Fruit fly (Drosophila melanogaster): ENCODE data around the gene CG12375.

The CG12375 gene

DNA sequence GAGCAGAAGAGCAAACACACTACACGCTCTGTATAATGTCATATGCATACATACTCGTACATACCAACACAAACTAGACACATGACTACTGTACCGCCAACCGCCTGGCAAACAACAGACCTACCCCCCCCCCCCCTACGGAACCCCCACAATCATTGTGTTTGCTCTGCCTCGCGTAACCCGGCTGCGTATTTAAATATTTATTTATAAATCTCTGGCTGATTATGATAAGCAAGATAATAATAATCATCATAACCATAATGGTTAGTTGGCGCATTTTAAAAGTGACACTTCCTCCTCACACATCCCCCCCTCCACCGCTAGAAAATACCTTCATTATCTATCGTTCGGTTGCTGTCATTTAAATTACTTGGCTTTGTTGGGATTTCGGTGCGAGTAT, 29.2 kb downstream of the CG12375 start (continued):
- no peak for TF ChIP-seq CG9437 (GFP tag; optimal IDR thresholded peaks at IDR 0.05)
- no peak for TF ChIP-seq fru (optimal IDR thresholded peaks at IDR 0.05)
- TF ChIP-seq HLH4C (GFP tag; IDR thresholded peaks at IDR 0.05; ENCODE audit: partially characterized antibody), result no peak
- TF ChIP-seq CG15601 (tag; optimal IDR thresholded peaks at IDR 0.05), result peak; percentile 59
- no peak for TF ChIP-seq D19B (GFP tag; optimal IDR thresholded peaks at IDR 0.05)
- TF ChIP-seq CG17829 (tag; optimal IDR thresholded peaks at IDR 0.05), result no peak
- peak; percentile 25 for TF ChIP-seq Nf-YC (tag; optimal IDR thresholded peaks at IDR 0.05)
- no peak for TF ChIP-seq pzg (GFP tag; optimal IDR thresholded peaks at IDR 0.05)
- no peak for TF ChIP-seq zfh2 (GFP tag; optimal IDR thresholded peaks at IDR 0.05)
- peak; percentile 13 for TF ChIP-seq CG17385 (GFP tag; optimal IDR thresholded peaks at IDR 0.05)
- TF ChIP-seq TFAM (GFP tag; optimal IDR thresholded peaks at IDR 0.05), result no peak
- TF ChIP-seq CG10654 (GFP tag; optimal IDR thresholded peaks at IDR 0.05), result no peak
- TF ChIP-seq cas (GFP tag; IDR thresholded peaks at IDR 0.05), result no peak
- TF ChIP-seq Nf-YA (GFP tag; IDR thresholded peaks at IDR 0.05), result no peak
- TF ChIP-seq CG18011 (GFP tag; optimal IDR thresholded peaks at IDR 0.05), result peak; percentile 37
- TF ChIP-seq CG32767 (GFP tag; IDR thresholded peaks at IDR 0.05), result no peak
- TF ChIP-seq CG10543 (GFP tag; optimal IDR thresholded peaks at IDR 0.05), result peak; percentile 90
- TF ChIP-seq CG10209 (GFP tag; optimal IDR thresholded peaks at IDR 0.05), result peak; percentile 68
- no peak for TF ChIP-seq CG6791 (GFP tag; IDR thresholded peaks at IDR 0.05; ENCODE audit: partially characterized antibody)
- 0 out of 3 replicates have a peak, but pooled peaks have one; percentile 48 for TF ChIP-seq CG11456 (GFP tag; IDR thresholded peaks at IDR 0.05)
- TF ChIP-seq nau (GFP tag; optimal IDR thresholded peaks at IDR 0.05), result peak; percentile 82
- TF ChIP-seq eve (GFP tag; optimal IDR thresholded peaks at IDR 0.05), result no peak
- peak; percentile 27 for TF ChIP-seq CG18476 (GFP tag; optimal IDR thresholded peaks at IDR 0.05)
- no peak for TF ChIP-seq MESR4 (GFP tag; optimal IDR thresholded peaks at IDR 0.05)
- TF ChIP-seq CG7271 (tag; optimal IDR thresholded peaks at IDR 0.05), result no peak
- TF ChIP-seq vfl (GFP tag; optimal IDR thresholded peaks at IDR 0.05), result no peak
- TF ChIP-seq lmd (GFP tag; IDR thresholded peaks at IDR 0.05), result no peak; the same call in 1 of the 2 replicates
- no peak for TF ChIP-seq CG32532 (GFP tag; IDR thresholded peaks at IDR 0.05)
- peak; percentile 55 for TF ChIP-seq CG12104 (GFP tag; optimal IDR thresholded peaks at IDR 0.05)
- peak; percentile 9; the same call in 1 of the 2 replicates for TF ChIP-seq Xrp1 (GFP tag; IDR thresholded peaks at IDR 0.05)
- TF ChIP-seq sens (GFP tag), result no peak
- peak; percentile 50 for TF ChIP-seq sob (GFP tag; IDR thresholded peaks at IDR 0.05)
- TF ChIP-seq seq (GFP tag; IDR thresholded peaks at IDR 0.05), result peak; percentile 31
- TF ChIP-seq CG12391 (tag; optimal IDR thresholded peaks at IDR 0.05), result peak; percentile 45
- peak; percentile 25; the same call in 1 of the 2 replicates for TF ChIP-seq ranshi (GFP tag; IDR thresholded peaks at IDR 0.05)
- TF ChIP-seq CG2889 (GFP tag; IDR thresholded peaks at IDR 0.05), result no peak
- no peak for TF ChIP-seq btn (GFP tag; optimal IDR thresholded peaks at IDR 0.05)
- no peak for TF ChIP-seq sim (GFP tag; IDR thresholded peaks at IDR 0.05)
- no peak for TF ChIP-seq CG31388 (GFP tag; optimal IDR thresholded peaks at IDR 0.05)
- peak; percentile 71 for TF ChIP-seq CG4328 (GFP tag; optimal IDR thresholded peaks at IDR 0.05)
- TF ChIP-seq zf30C (GFP tag; optimal IDR thresholded peaks at IDR 0.05), result no peak
- no peak for TF ChIP-seq Ptx1 (GFP tag; IDR thresholded peaks at IDR 0.05)
- TF ChIP-seq E2f2 (GFP tag; IDR thresholded peaks at IDR 0.05), result no peak
- TF ChIP-seq CG13296 (GFP tag; optimal IDR thresholded peaks at IDR 0.05), result peak; percentile 82
- TF ChIP-seq Deaf1 (tag; optimal IDR thresholded peaks at IDR 0.05), result no peak
- no peak for TF ChIP-seq trem (tag; optimal IDR thresholded peaks at IDR 0.05)
- no peak for TF ChIP-seq Hr39 (optimal IDR thresholded peaks at IDR 0.05)
- peak; percentile 12 for TF ChIP-seq CG17186 (GFP tag; optimal IDR thresholded peaks at IDR 0.05)
- TF ChIP-seq az2 (GFP tag; optimal IDR thresholded peaks at IDR 0.05), result no peak
- no peak for TF ChIP-seq CG9215 (GFP tag; IDR thresholded peaks at IDR 0.05)
- no peak for TF ChIP-seq ara (GFP tag; IDR thresholded peaks at IDR 0.05)
- peak; percentile 72 for TF ChIP-seq HmgZ (tag; optimal IDR thresholded peaks at IDR 0.05)
- peak; percentile 90 for TF ChIP-seq crol (GFP tag; IDR thresholded peaks at IDR 0.05)
